Fruit fly (Drosophila melanogaster) whole organism, embryonic: ENCODE results near the gene stg.

ENCODE experiments used
- CG10565 ChIP-seq: fragments of 200-800 bp; sonication (Bioruptor generic); optimal IDR thresholded peaks from 3 replicates; lab custom pipeline; 2016; ENCODE audit warnings: missing biosample characterization, mild to moderate bottlenecking, missing genetic modification characterization
- CG13624 ChIP-seq: fragments of 200-800 bp; sonication (Bioruptor generic); optimal IDR thresholded peaks from 2 replicates; lab custom pipeline; 2016; ENCODE audit warnings: missing biosample characterization, missing genetic modification characterization
- CG14441 ChIP-seq: fragments of 200-800 bp; sonication (Bioruptor generic); IDR thresholded peaks from 2 replicates; pipeline ENCODE4 v1.3.6; 2022; ENCODE audit warnings: missing biosample characterization, missing genetic modification characterization
- CG14860 ChIP-seq: fragments of 200-800 bp; sonication (Bioruptor generic); IDR thresholded peaks from 3 replicates; pipeline ENCODE4 v1.3.6; 2022; ENCODE audit warnings: missing biosample characterization, missing genetic modification characterization; ENCODE audit not compliant: partially characterized antibody
- CG17186 ChIP-seq: fragments of 200-800 bp; sonication (Bioruptor generic); optimal IDR thresholded peaks from 3 replicates; lab custom pipeline; 2017; ENCODE audit warnings: missing biosample characterization, missing genetic modification reagents, missing genetic modification characterization
- CG2678 ChIP-seq: fragments of 200-800 bp; sonication (Bioruptor generic); optimal IDR thresholded peaks from 3 replicates; lab custom pipeline; 2019; ENCODE audit warnings: missing biosample characterization, mild to moderate bottlenecking, missing genetic modification characterization, moderate library complexity
- CG3995 ChIP-seq: fragments of 200-800 bp; sonication (Bioruptor generic); optimal IDR thresholded peaks from 3 replicates; lab custom pipeline; 2016; ENCODE audit warnings: missing biosample characterization, missing genetic modification characterization
- CG42726 ChIP-seq: fragments of 200-800 bp; sonication (Bioruptor generic); IDR thresholded peaks from 2 replicates; pipeline ENCODE4 v1.3.6; 2022; ENCODE audit warnings: missing biosample characterization, missing genetic modification characterization; ENCODE audit not compliant: partially characterized antibody
- CG4282 ChIP-seq: fragments of 200-800 bp; sonication (Bioruptor generic); optimal IDR thresholded peaks from 2 replicates; lab custom pipeline; 2016; ENCODE audit warnings: missing biosample characterization, missing genetic modification characterization
- CG4360 ChIP-seq: fragments of 200-800 bp; sonication (Bioruptor generic); IDR thresholded peaks from 2 replicates; pipeline ENCODE4 v1.3.6; 2022; ENCODE audit warnings: missing biosample characterization, missing genetic modification characterization
- CG7357 ChIP-seq: fragments of 200-800 bp; sonication (Bioruptor generic); IDR thresholded peaks from 3 replicates; pipeline ENCODE4 v1.3.6; 2022; ENCODE audit warnings: missing biosample characterization, missing genetic modification characterization
- CG7987 ChIP-seq: fragments of 200-800 bp; sonication (Bioruptor generic); optimal IDR thresholded peaks from 2 replicates; lab custom pipeline; 2018; ENCODE audit warnings: missing biosample characterization, mild to moderate bottlenecking, missing genetic modification characterization, moderate library complexity
- CG8290 ChIP-seq, 3 experiments: fragments of 200-800 bp; sonication (Bioruptor generic); optimal IDR thresholded peaks; 2 replicates each; lab custom pipeline; 2016 to 2019; ENCODE audit warnings: missing biosample characterization in 3 of 3, missing genetic modification characterization in 3 of 3, mild to moderate bottlenecking in 2 of 3, moderate library complexity in 1 of 3
- CG9609 ChIP-seq: fragments of 200-800 bp; sonication (Bioruptor generic); optimal IDR thresholded peaks from 3 replicates; lab custom pipeline; 2016; ENCODE audit warnings: missing biosample characterization, missing genetic modification characterization
- CG9876 ChIP-seq: fragments of 200-800 bp; sonication (Bioruptor generic); optimal IDR thresholded peaks from 2 replicates; lab custom pipeline; 2016; ENCODE audit warnings: missing biosample characterization, missing genetic modification characterization
- CG9932 ChIP-seq: fragments of 200-800 bp; sonication (Bioruptor generic); IDR thresholded peaks from 2 replicates; pipeline ENCODE4 v1.3.6; 2022; ENCODE audit warnings: missing biosample characterization, missing genetic modification characterization
- CrebB ChIP-seq: fragments of 200-800 bp; sonication (Bioruptor generic); optimal IDR thresholded peaks from 3 replicates; lab custom pipeline; 2018; ENCODE audit warnings: missing biosample characterization, mild to moderate bottlenecking, missing genetic modification characterization
- Drgx ChIP-seq: fragments of 200-800 bp; sonication (Bioruptor generic); IDR thresholded peaks from 2 replicates; pipeline ENCODE4 v1.3.6; 2022; ENCODE audit warnings: missing biosample characterization, missing genetic modification characterization
- Ets65A ChIP-seq: fragments of 200-800 bp; sonication (Bioruptor generic); peaks from one replicate; lab custom pipeline; 2016; ENCODE audit warnings: missing biosample characterization, missing genetic modification characterization
- Ets97D ChIP-seq: fragments of 200-800 bp; sonication (Bioruptor generic); optimal IDR thresholded peaks from 3 replicates; lab custom pipeline; 2016; ENCODE audit warnings: missing biosample characterization, missing genetic modification characterization
- Fer3 ChIP-seq: fragments of 200-800 bp; sonication (Bioruptor generic); optimal IDR thresholded peaks from 2 replicates; lab custom pipeline; 2018; ENCODE audit warnings: missing biosample characterization, mild to moderate bottlenecking, missing genetic modification characterization, moderate library complexity
- HLH54F ChIP-seq: fragments of 200-800 bp; sonication (Bioruptor generic); optimal IDR thresholded peaks from 3 replicates; lab custom pipeline; 2016; ENCODE audit warnings: missing biosample characterization, missing genetic modification characterization
- Mes4 ChIP-seq: fragments of 200-800 bp; sonication (Bioruptor generic); optimal IDR thresholded peaks from 2 replicates; lab custom pipeline; 2016; ENCODE audit warnings: missing biosample characterization, missing genetic modification characterization
- Nf-YC ChIP-seq: fragments of 200-800 bp; optimal IDR thresholded peaks from 3 replicates; lab custom pipeline; 2019; ENCODE audit warnings: missing biosample characterization, mild to moderate bottlenecking, missing genetic modification characterization, moderate library complexity
- Opbp ChIP-seq: fragments of 200-800 bp; sonication (Bioruptor generic); IDR thresholded peaks from 3 replicates; pipeline ENCODE4 v1.3.6; 2022; ENCODE audit warnings: missing biosample characterization, missing genetic modification characterization; ENCODE audit not compliant: partially characterized antibody
- Rfx ChIP-seq: fragments of 200-800 bp; sonication (Bioruptor generic); IDR thresholded peaks from 2 replicates; pipeline ENCODE4 v1.3.6; 2022; ENCODE audit warnings: missing biosample characterization, missing genetic modification characterization
- Sin3A ChIP-seq: fragments of >200 bp; optimal IDR thresholded peaks from 2 replicates; lab custom pipeline; 2018
- Xrp1 ChIP-seq: fragments of 200-800 bp; sonication (Bioruptor generic); IDR thresholded peaks from 2 replicates; pipeline ENCODE4 v1.3.6; 2022; ENCODE audit warnings: missing biosample characterization, missing genetic modification characterization
- bigmax ChIP-seq: fragments of 200-800 bp; sonication (Bioruptor generic); optimal IDR thresholded peaks from 2 replicates; lab custom pipeline; 2018; ENCODE audit warnings: missing biosample characterization, mild to moderate bottlenecking, missing genetic modification characterization
- btn ChIP-seq: fragments of 200-800 bp; sonication (Bioruptor generic); optimal IDR thresholded peaks from 2 replicates; lab custom pipeline; 2016; ENCODE audit warnings: missing biosample characterization, missing genetic modification characterization
- gfzf ChIP-seq: fragments of 200-800 bp; sonication (Bioruptor generic); optimal IDR thresholded peaks from 2 replicates; lab custom pipeline; 2016; ENCODE audit warnings: missing biosample characterization, mild to moderate bottlenecking, missing genetic modification characterization, moderate library complexity
- grau ChIP-seq: fragments of 200-800 bp; optimal IDR thresholded peaks from 3 replicates; lab custom pipeline; 2019; ENCODE audit warnings: missing biosample characterization, mild to moderate bottlenecking, missing genetic modification characterization, moderate library complexity
- grn ChIP-seq: fragments of 200-800 bp; sonication (Bioruptor generic); optimal IDR thresholded peaks from 3 replicates; lab custom pipeline; 2017; ENCODE audit warnings: missing biosample characterization, missing genetic modification characterization
- hb ChIP-seq: fragments of 200-800 bp; sonication (Bioruptor generic); IDR thresholded peaks from 3 replicates; pipeline ENCODE4 v1.3.6; 2022; ENCODE audit warnings: missing biosample characterization, missing genetic modification characterization; ENCODE audit not compliant: partially characterized antibody
- her ChIP-seq: fragments of 200-800 bp; sonication (Bioruptor generic); optimal IDR thresholded peaks from 2 replicates; lab custom pipeline; 2016; ENCODE audit warnings: missing biosample characterization, missing genetic modification characterization
- insv ChIP-seq, 2 experiments: fragments of 200-800 bp; sonication (Bioruptor generic); optimal IDR thresholded peaks; 3 replicates each; lab custom pipeline; 2016 to 2018; ENCODE audit warnings: missing biosample characterization in 2 of 2, missing genetic modification characterization in 2 of 2
- nerfin-2 ChIP-seq: fragments of 200-800 bp; sonication (Bioruptor generic); IDR thresholded peaks from 2 replicates; pipeline ENCODE4 v1.3.6; 2022; ENCODE audit warnings: missing biosample characterization, missing genetic modification characterization; ENCODE audit not compliant: partially characterized antibody
- onecut ChIP-seq: fragments of 200-800 bp; sonication (Bioruptor generic); IDR thresholded peaks from 2 replicates; pipeline ENCODE4 v1.3.6; 2022; ENCODE audit warnings: missing biosample characterization, missing genetic modification characterization
- slbo ChIP-seq: fragments of 200-800 bp; sonication (Bioruptor generic); IDR thresholded peaks from 2 replicates; pipeline ENCODE4 v1.3.6; 2022; ENCODE audit warnings: missing biosample characterization, missing genetic modification characterization
- sob ChIP-seq: fragments of 200-800 bp; sonication (Bioruptor generic); IDR thresholded peaks from 2 replicates; pipeline ENCODE4 v1.3.6; 2022; ENCODE audit warnings: missing biosample characterization, missing genetic modification characterization
- stwl ChIP-seq: fragments of 200-800 bp; sonication (Bioruptor generic); optimal IDR thresholded peaks from 3 replicates; lab custom pipeline; 2018; ENCODE audit warnings: missing biosample characterization, mild to moderate bottlenecking, missing genetic modification characterization, moderate library complexity
- trem ChIP-seq: fragments of 200-800 bp; optimal IDR thresholded peaks from 3 replicates; lab custom pipeline; 2019; ENCODE audit warnings: missing biosample characterization, mild to moderate bottlenecking, missing genetic modification characterization, moderate library complexity
- ttk ChIP-seq: fragments of 200-800 bp; sonication (Bioruptor generic); IDR thresholded peaks from 2 replicates; pipeline ENCODE4 v2.1.2; 2022; ENCODE audit warnings: missing biosample characterization, missing genetic modification characterization
- unc-4 ChIP-seq: fragments of 200-800 bp; sonication (Bioruptor generic); IDR thresholded peaks from 2 replicates; pipeline ENCODE4 v1.3.6; 2022; ENCODE audit warnings: missing biosample characterization, missing genetic modification characterization; ENCODE audit not compliant: partially characterized antibody
- unpg ChIP-seq: fragments of 200-800 bp; sonication (Bioruptor generic); optimal IDR thresholded peaks from 3 replicates; lab custom pipeline; 2018; ENCODE audit warnings: missing biosample characterization, mild to moderate bottlenecking, missing genetic modification characterization, moderate library complexity

stg gene

DNA sequence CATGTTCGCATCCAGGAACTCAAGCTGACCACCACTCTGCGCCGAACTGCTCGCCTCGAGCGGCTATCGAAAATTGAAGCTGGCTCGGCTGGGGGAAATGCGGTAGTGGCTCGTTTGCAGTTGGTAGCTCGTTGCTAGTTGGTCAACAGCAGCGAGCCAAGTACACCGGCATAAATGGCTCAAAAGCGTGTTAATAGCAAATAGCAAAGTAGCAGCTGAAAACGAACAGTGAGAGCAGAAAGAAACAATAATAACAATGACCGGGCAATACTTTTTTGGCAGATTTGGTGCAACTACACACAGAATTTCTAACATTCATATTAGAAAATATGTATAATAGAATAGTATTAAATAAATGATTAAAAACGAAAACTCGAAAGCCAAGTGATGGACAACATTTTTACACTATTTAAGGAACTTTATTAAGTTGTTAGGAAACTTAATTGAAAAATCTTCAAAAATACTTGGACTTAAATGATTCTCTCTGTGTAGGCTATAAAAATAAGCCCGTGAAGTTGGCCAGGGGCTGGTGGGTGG, 27.9 kb downstream of the stg start, which contains the start of gene CG14507:
TSS of gene CG14507 (minus strand) at position 51 of the 537 bp plus-strand sequence.
- TF ChIP-seq Drgx (GFP tag; lab: Robert Waterston, UW), result peak; percentile 8; the same call in 1 of the 2 replicates
- no peak for TF ChIP-seq CG7357 (GFP tag; lab: Robert Waterston, UW)

dm6 chr3R:29222891-29223842, 32.4 kb downstream of the stg start, which contains the start of the genes Cisd2 and Brd8:
Cisd2 (minus strand) TSS chr3R:29223428.
Brd8 (plus strand) TSS chr3R:29223485.
- TF ChIP-seq her (GFP tag; lab: Kevin White, UChicago) (no peak), sob (GFP tag; lab: Robert Waterston, UW) (0 out of 2 replicates have a peak, but pooled peaks have one; percentile 27), CG13624 (peak; percentile 31), CG4282 (GFP tag; lab: Kevin White, UChicago) (no peak), CG9876 (GFP tag; lab: Kevin White, UChicago) (no peak), CG3995 (peak; percentile 30), hb (GFP tag; lab: Robert Waterston, UW) (peak; percentile 96), Opbp (GFP tag; lab: Robert Waterston, UW) (peak; percentile 96), Mes4 (GFP tag; lab: Kevin White, UChicago) (peak; percentile 8), CG17186 (peak; percentile 89), grn (GFP tag; lab: Kevin White, UChicago) (peak; percentile 29), CG2678 (tag; lab: Kevin White, UChicago) (no peak), gfzf (GFP tag; lab: Kevin White, UChicago) (peak; percentile 53), Rfx (peak; percentile 21; the same call in 1 of the 2 replicates), Sin3A (lab: Kevin White, UChicago) (peak; percentile 69), Fer3 (tag; lab: Kevin White, UChicago) (no peak), unpg (no peak), CG9609 (GFP tag; lab: Kevin White, UChicago) (no peak), Nf-YC (tag; lab: Kevin White, UChicago) (peak; percentile 28), CG8290 (GFP tag; optimal IDR thresholded peaks at IDR 0.05; lab: Kevin White, UChicago) (no peak), CG8290 (tag; optimal IDR thresholded peaks at IDR 0.05; lab: Kevin White, UChicago) (peak in 1 of 2 experiments; percentile 51), Ets97D (GFP tag; lab: Kevin White, UChicago) (peak; percentile 80), grau (tag; lab: Kevin White, UChicago) (peak; percentile 8), bigmax (peak; percentile 20), CG42726 (GFP tag; lab: Robert Waterston, UW) (peak; percentile 77; the same call in 1 of the 2 replicates), CrebB (no peak), CG4360 (GFP tag; lab: Robert Waterston, UW) (no peak), CG10565 (GFP tag; lab: Kevin White, UChicago) (no peak), Ets65A (GFP tag; lab: Kevin White, UChicago) (peak; percentile 36), CG14860 (GFP tag; lab: Robert Waterston, UW) (peak; percentile 96), stwl (peak; percentile 90), insv (GFP tag; optimal IDR thresholded peaks at IDR 0.05; lab: Kevin White, UChicago) (peak in 1 of 2 experiments; percentile 24), HLH54F (GFP tag; lab: Kevin White, UChicago) (no peak), slbo (GFP tag; lab: Robert Waterston, UW) (peak; percentile 25; the same call in 1 of the 2 replicates), onecut (GFP tag; lab: Robert Waterston, UW) (peak; percentile 86), ttk (no peak), CG7987 (peak; percentile 57), CG9932 (GFP tag; lab: Robert Waterston, UW) (peak; percentile 36; the same call in 1 of the 2 replicates), btn (GFP tag; lab: Kevin White, UChicago) (no peak), CG14441 (GFP tag; lab: Robert Waterston, UW) (no peak), unc-4 (GFP tag; lab: Robert Waterston, UW) (peak; percentile 91), Xrp1 (GFP tag; lab: Robert Waterston, UW) (no peak), trem (tag; lab: Kevin White, UChicago) (peak; percentile 37), nerfin-2 (peak; percentile 94)
